Fruit fly (Drosophila melanogaster): ENCODE results near the gene Sec71.
A peak's percentile ranks its signal among the peaks of the same experiment; 100 is the strongest.

DNA sequence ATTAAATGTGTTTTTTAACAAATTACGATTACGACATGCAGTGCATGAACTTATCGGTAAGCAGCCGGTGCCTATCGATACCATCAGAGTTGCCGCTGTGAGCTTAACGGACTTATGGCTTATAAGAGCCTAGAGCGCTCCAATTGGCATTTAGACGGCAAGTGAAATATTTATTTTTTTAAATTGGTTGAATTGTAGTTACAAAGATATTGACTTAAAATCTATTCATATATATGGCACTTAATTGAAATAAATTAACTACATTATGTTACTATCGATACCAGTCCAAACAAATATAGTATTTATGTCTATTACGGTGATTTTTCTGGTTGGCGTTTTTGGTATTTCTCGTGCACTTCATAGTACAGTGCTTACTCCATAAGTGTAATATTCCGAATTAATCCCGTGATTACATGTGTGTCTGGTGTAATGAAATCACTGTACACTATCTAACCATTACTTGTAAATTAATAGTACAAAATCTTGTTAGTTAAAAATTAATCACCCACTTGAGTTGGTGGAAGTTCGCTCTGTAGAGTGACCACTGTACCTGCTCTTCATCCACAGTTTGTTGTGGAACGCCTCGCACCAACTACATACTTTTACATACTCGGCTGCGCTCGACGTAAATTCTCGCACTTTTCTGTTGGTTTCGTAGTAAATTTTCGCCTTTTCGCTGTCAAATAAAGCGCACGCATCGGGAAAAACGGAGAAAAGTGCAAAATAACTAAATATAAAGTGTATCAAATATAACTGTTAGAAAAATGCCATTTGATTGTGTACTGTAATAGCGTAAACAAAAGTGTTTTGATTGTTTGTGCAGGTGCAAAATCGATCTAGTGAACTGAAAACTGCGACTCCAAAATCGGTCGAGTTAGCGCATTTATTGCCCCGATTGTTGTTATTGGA, 41.9 kb downstream of the Sec71 start, which contains the start of the genes mRpS23 and CenG1A:
- TF ChIP-seq CG5204 (GFP tag; optimal IDR thresholded peaks at IDR 0.05) = peak; percentile 100
- TF ChIP-seq tj (GFP tag; optimal IDR thresholded peaks at IDR 0.05) = peak; percentile 91
- TF ChIP-seq CG11617 (GFP tag; optimal IDR thresholded peaks at IDR 0.05) = peak; percentile 98
- TF ChIP-seq CG12768 (GFP tag; optimal IDR thresholded peaks at IDR 0.05) = peak; percentile 99
- peak; percentile 91 for TF ChIP-seq cic (GFP tag; optimal IDR thresholded peaks at IDR 0.05)
- peak; percentile 99 for TF ChIP-seq Crg-1 (GFP tag; optimal IDR thresholded peaks at IDR 0.05)
- no peak for TF ChIP-seq cnc (optimal IDR thresholded peaks at IDR 0.05)
- TF ChIP-seq ovo (GFP tag; optimal IDR thresholded peaks at IDR 0.05) = peak; percentile 98
- TF ChIP-seq bab1 (GFP tag; optimal IDR thresholded peaks at IDR 0.05) = peak; percentile 100
- peak; percentile 99 for TF ChIP-seq Clk (GFP tag; optimal IDR thresholded peaks at IDR 0.05)
- no peak for TF ChIP-seq kay (GFP tag; ENCODE audit: borderline replicate concordance)
- TF ChIP-seq Hr96 (GFP tag; optimal IDR thresholded peaks at IDR 0.05) = peak; percentile 99
- peak; percentile 93 for TF ChIP-seq pad (GFP tag; optimal IDR thresholded peaks at IDR 0.05)

Data from whole organism, adult.